Fruit fly (Drosophila melanogaster) whole organism, pupa: ENCODE measurements around the gene Rh7.

Experiments used
- CG10348 ChIP-seq: fragments of 200-800 bp; sonication (Bioruptor generic); IDR thresholded peaks from 2 replicates; pipeline ENCODE4 v1.3.6; 2022; ENCODE audit warnings: missing biosample characterization, missing genetic modification characterization
- CG12605 ChIP-seq: fragments of 200-800 bp; sonication (Bioruptor generic); IDR thresholded peaks from 2 replicates; pipeline ENCODE4 v1.3.6; 2022; ENCODE audit warnings: missing biosample characterization, missing genetic modification characterization
- CG13204 ChIP-seq: fragments of 200-800 bp; sonication (Bioruptor generic); optimal IDR thresholded peaks from 2 replicates; lab custom pipeline; 2018; ENCODE audit warnings: missing biosample characterization, mild to moderate bottlenecking, missing genetic modification characterization, moderate library complexity
- CG14655 ChIP-seq: fragments of 200-800 bp; sonication (Bioruptor generic); optimal IDR thresholded peaks from 3 replicates; lab custom pipeline; 2017; ENCODE audit warnings: mild to moderate bottlenecking, missing biosample characterization, missing genetic modification reagents, missing genetic modification characterization
- CG15710 ChIP-seq: fragments of 200-800 bp; sonication (Bioruptor generic); optimal IDR thresholded peaks from 2 replicates; lab custom pipeline; 2018; ENCODE audit warnings: missing biosample characterization, mild to moderate bottlenecking, missing genetic modification characterization, moderate library complexity
- CG17806 ChIP-seq: fragments of 200-800 bp; sonication (Bioruptor generic); optimal IDR thresholded peaks from 2 replicates; lab custom pipeline; 2018; ENCODE audit warnings: missing biosample characterization, mild to moderate bottlenecking, missing genetic modification characterization, moderate library complexity
- CG32121 ChIP-seq: fragments of 200-800 bp; sonication (Bioruptor generic); IDR thresholded peaks from 2 replicates; pipeline ENCODE4 v1.3.6; 2022; ENCODE audit warnings: missing biosample characterization, missing genetic modification characterization
- CG34367 ChIP-seq: fragments of 200-800 bp; sonication (Bioruptor generic); optimal IDR thresholded peaks from 2 replicates; lab custom pipeline; 2018; ENCODE audit warnings: missing biosample characterization, mild to moderate bottlenecking, missing genetic modification characterization
- CG4496 ChIP-seq: fragments of 200-800 bp; sonication (Bioruptor generic); IDR thresholded peaks from 3 replicates; pipeline ENCODE4 v1.3.6; 2022; ENCODE audit warnings: missing biosample characterization, missing genetic modification characterization
- CG8159 ChIP-seq: fragments of 200-800 bp; sonication (Bioruptor generic); optimal IDR thresholded peaks from 3 replicates; lab custom pipeline; 2018; ENCODE audit warnings: missing biosample characterization, mild to moderate bottlenecking, missing genetic modification characterization, moderate library complexity
- CG8301 ChIP-seq: fragments of 200-800 bp; sonication (Bioruptor generic); optimal IDR thresholded peaks from 2 replicates; lab custom pipeline; 2018; ENCODE audit warnings: missing biosample characterization, mild to moderate bottlenecking, missing genetic modification characterization
- CG9948 ChIP-seq: fragments of 200-800 bp; sonication (Bioruptor generic); optimal IDR thresholded peaks from 2 replicates; lab custom pipeline; 2018; ENCODE audit warnings: missing biosample characterization, mild to moderate bottlenecking, missing genetic modification characterization, moderate library complexity
- D1 ChIP-seq: fragments of 200-800 bp; sonication (Bioruptor generic); optimal IDR thresholded peaks from 2 replicates; lab custom pipeline; 2018; ENCODE audit warnings: missing biosample characterization, mild to moderate bottlenecking, missing genetic modification characterization, moderate library complexity
- EcR ChIP-seq: fragments of 200-800 bp; sonication (Bioruptor generic); optimal IDR thresholded peaks from 3 replicates; lab custom pipeline; 2019; ENCODE audit warnings: missing biosample characterization, missing genetic modification characterization, mild to moderate bottlenecking, moderate library complexity, missing genetic modification reagents
- Ets98B ChIP-seq: fragments of 200-800 bp; sonication (Bioruptor generic); IDR thresholded peaks from 2 replicates; pipeline ENCODE4 v1.3.6; 2022; ENCODE audit warnings: missing biosample characterization, missing genetic modification characterization
- Pif1A ChIP-seq: fragments of 200-800 bp; sonication (Bioruptor generic); optimal IDR thresholded peaks from 3 replicates; lab custom pipeline; 2016; ENCODE audit warnings: missing biosample characterization, missing genetic modification characterization
- Pif1B ChIP-seq: fragments of 200-800 bp; sonication (Bioruptor generic); optimal IDR thresholded peaks from 3 replicates; lab custom pipeline; 2016; ENCODE audit warnings: missing biosample characterization, missing genetic modification characterization
- Snoo ChIP-seq: fragments of 200-800 bp; sonication (Bioruptor generic); optimal IDR thresholded peaks from 3 replicates; lab custom pipeline; 2017; ENCODE audit warnings: missing biosample characterization, mild to moderate bottlenecking, missing genetic modification characterization, inconsistent platforms
- fd96Ca ChIP-seq: fragments of 200-800 bp; sonication (Bioruptor generic); IDR thresholded peaks from 3 replicates; pipeline ENCODE4 v1.3.6; 2022; ENCODE audit warnings: missing biosample characterization, missing genetic modification characterization
- gl ChIP-seq: fragments of 200-800 bp; sonication (Bioruptor generic); optimal IDR thresholded peaks from 2 replicates; lab custom pipeline; 2018; ENCODE audit warnings: missing biosample characterization, mild to moderate bottlenecking, missing genetic modification characterization
- rn ChIP-seq: fragments of 200-800 bp; sonication (Bioruptor generic); IDR thresholded peaks from 2 replicates; pipeline ENCODE4 v1.3.6; 2022; ENCODE audit warnings: missing biosample characterization, missing genetic modification characterization

Gene Rh7

dm6 chr3L:12202980-12203379 is 27.7 kb upstream of the Rh7 start:
- TF ChIP-seq CG9948 (no peak), CG4496 (no peak), CG8301 (no peak), gl (tag; lab: Kevin White, UChicago) (no peak), Ets98B (GFP tag; lab: Robert Waterston, UW) (no peak), CG15710 (tag; lab: Kevin White, UChicago) (no peak), CG12605 (GFP tag; lab: Robert Waterston, UW) (no peak), Snoo (tag; lab: Kevin White, UChicago) (no peak), rn (GFP tag; lab: Robert Waterston, UW) (no peak), CG8159 (tag; lab: Kevin White, UChicago) (no peak), CG34367 (tag; lab: Kevin White, UChicago) (no peak), D1 (tag; lab: Kevin White, UChicago) (no peak), fd96Ca (GFP tag; lab: Robert Waterston, UW) (no peak), Pif1A (GFP tag; lab: Kevin White, UChicago) (no peak), Pif1B (GFP tag; lab: Kevin White, UChicago) (no peak), CG32121 (GFP tag; lab: Robert Waterston, UW) (no peak), EcR (no peak), CG17806 (no peak), CG10348 (no peak)

- TF ChIP-seq Pif1A (GFP tag; lab: Kevin White, UChicago), result no peak
- no peak for TF ChIP-seq rn (GFP tag; lab: Robert Waterston, UW)
- TF ChIP-seq CG14655, result no peak
- TF ChIP-seq CG9948, result no peak
- no peak for TF ChIP-seq CG13204 (GFP tag; lab: Kevin White, UChicago)
- no peak for TF ChIP-seq CG8301
- TF ChIP-seq D1 (tag; lab: Kevin White, UChicago), result no peak
Observed at dm6 chr3L:12197491-12197890, 22.2 kb upstream of the Rh7 start, which contains the start of gene CG11529. Gene CG11529 (plus strand): TSS chr3L:12197791.

DNA sequence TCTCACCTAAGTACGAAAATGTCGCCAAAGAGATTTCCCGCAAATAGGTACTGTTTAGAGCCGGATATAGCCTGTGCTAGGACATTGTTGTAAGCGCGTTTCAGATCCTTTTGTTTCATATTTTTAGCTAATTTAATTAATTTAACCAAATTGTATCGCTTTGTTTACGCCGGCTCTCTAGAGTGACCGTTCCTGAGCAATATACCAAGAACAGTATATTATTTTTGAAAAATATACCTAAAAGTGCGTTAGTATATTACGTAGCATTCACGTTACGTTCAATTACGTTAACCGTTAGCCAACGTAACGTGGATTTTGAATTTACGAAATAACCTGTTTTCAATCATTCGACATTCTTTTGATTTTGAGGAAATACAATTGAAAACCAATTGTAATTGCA is 18.2 kb upstream of the Rh7 start, which contains the start of gene thoc6:
TSS of gene thoc6 (minus strand) at position 204 of the 400 bp plus-strand sequence.
- TF ChIP-seq CG32121 (GFP tag; lab: Robert Waterston, UW) (no peak), Snoo (tag; lab: Kevin White, UChicago) (no peak), rn (GFP tag; lab: Robert Waterston, UW) (no peak), CG10348 (no peak), CG34367 (tag; lab: Kevin White, UChicago) (no peak), D1 (tag; lab: Kevin White, UChicago) (no peak)

dm6 chr3L:12190433-12190832 is 15.2 kb upstream of the Rh7 start, which contains the start of gene Est-P:
Gene Est-P (plus strand): TSS chr3L:12190733.
- TF ChIP-seq rn (GFP tag; lab: Robert Waterston, UW), result no peak

- no peak for TF ChIP-seq CG9948
- no peak for TF ChIP-seq Ets98B (GFP tag; lab: Robert Waterston, UW)
- TF ChIP-seq CG4496, result no peak
- no peak for TF ChIP-seq CG8301
- no peak for TF ChIP-seq gl (tag; lab: Kevin White, UChicago)
- no peak for TF ChIP-seq CG17806
Observed at dm6 chr3L:12188518-12188917, 13.2 kb upstream of the Rh7 start, which contains the start of gene Est-6. Gene Est-6 (plus strand): TSS chr3L:12188818.

dm6 chr3L:12185336-12185735 is 10.1 kb upstream of the Rh7 start:
- no peak for TF ChIP-seq CG8159 (tag; lab: Kevin White, UChicago)

DNA sequence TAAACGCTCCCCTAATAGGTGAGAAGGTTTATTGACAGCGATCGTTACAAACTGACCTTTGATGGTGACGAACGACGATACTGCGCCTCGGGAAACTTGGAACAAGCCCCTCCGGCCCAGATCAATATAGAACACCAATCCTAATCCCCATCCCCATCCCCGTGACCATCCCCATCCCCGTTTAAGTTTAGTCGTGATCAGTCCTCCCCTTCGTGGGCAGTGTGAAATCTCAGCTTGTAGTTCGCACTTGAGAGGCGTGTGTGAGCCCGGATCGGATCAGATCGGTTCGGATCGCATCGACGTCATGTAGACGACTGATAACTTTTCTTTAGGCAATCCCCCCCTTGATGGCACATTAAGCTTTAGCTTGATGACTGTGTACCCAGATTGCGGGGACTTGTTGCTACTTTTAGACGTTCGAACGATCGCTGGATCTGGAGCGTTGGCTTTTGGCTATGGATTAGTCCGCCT is 9.3 kb upstream of the Rh7 start, which contains the start of gene Miox:
TSS of gene Miox (plus strand) at position 421 of the 471 bp plus-strand sequence.
- TF ChIP-seq CG9948 (no peak), D1 (tag; lab: Kevin White, UChicago) (no peak), CG34367 (tag; lab: Kevin White, UChicago) (no peak), rn (GFP tag; lab: Robert Waterston, UW) (no peak), fd96Ca (GFP tag; lab: Robert Waterston, UW) (no peak), gl (tag; lab: Kevin White, UChicago) (no peak), Pif1B (GFP tag; lab: Kevin White, UChicago) (no peak), CG32121 (GFP tag; lab: Robert Waterston, UW) (no peak), EcR (no peak), CG14655 (no peak), CG10348 (no peak), CG8301 (no peak), CG13204 (GFP tag; lab: Kevin White, UChicago) (no peak), CG17806 (no peak), CG12605 (GFP tag; lab: Robert Waterston, UW) (no peak), CG15710 (tag; lab: Kevin White, UChicago) (no peak), CG4496 (no peak), Snoo (tag; lab: Kevin White, UChicago) (no peak)
